Worm (Caenorhabditis elegans) whole organism, L4 larva: ENCODE data around the gene dvc-1.

Experiments used
- T20F7.1 ChIP-seq: fragments of 200-800 bp; sonication (Bioruptor generic); optimal IDR thresholded peaks from 2 replicates; lab custom pipeline; 2018; ENCODE audit warnings: mild to moderate bottlenecking, missing genetic modification characterization, missing compliant biosample characterization
- Y48G9A.11 ChIP-seq: fragments of 200-800 bp; sonication (Bioruptor generic); IDR thresholded peaks from 2 replicates; pipeline ENCODE4 v1.3.6; 2022; ENCODE audit warnings: missing genetic modification reagents, missing genetic modification characterization, missing compliant biosample characterization
- Y75B8A.6 ChIP-seq: fragments of 200-800 bp; sonication (Bioruptor generic); IDR thresholded peaks from 2 replicates; pipeline ENCODE4 v1.3.6; 2022; ENCODE audit warnings: missing genetic modification reagents, missing genetic modification characterization, missing compliant biosample characterization
- ama-1 ChIP-seq: fragments of 150-350 bp; optimal IDR thresholded peaks from 2 replicates; lab custom pipeline; 2014; ENCODE audit warnings: inconsistent platforms, mixed read lengths
- hlh-11 ChIP-seq: fragments of 200-800 bp; sonication (Bioruptor generic); optimal IDR thresholded peaks from 2 replicates; lab custom pipeline; 2018; ENCODE audit warnings: mild to moderate bottlenecking, missing genetic modification characterization, missing compliant biosample characterization
- madf-5 ChIP-seq, 2 experiments: fragments of 200-800 bp; sonication (Bioruptor generic); IDR thresholded peaks; 2 replicates each; pipeline ENCODE4 v1.3.6; 2022; ENCODE audit warnings: missing compliant biosample characterization in 2 of 2, missing genetic modification characterization in 2 of 2
- mdl-1 ChIP-seq, 2 experiments: fragments of 150-350 bp in 1 of 2; sonication (generic microtip) in 1 of 2; optimal IDR thresholded peaks; 2 replicates each; lab custom pipeline; 2014 to 2017; ENCODE audit warnings: missing biosample characterization in 2 of 2, missing genetic modification characterization in 2 of 2
- nhr-237 ChIP-seq: sonication (generic microtip); optimal IDR thresholded peaks from 2 replicates; lab custom pipeline; 2017; ENCODE audit warnings: missing biosample characterization, missing genetic modification characterization
- unc-62 ChIP-seq, 3 experiments: fragments of 150-350 bp in 1 of 3; sonication (generic microtip); optimal IDR thresholded peaks in 2 of 3; peaks in 1 of 3; 1 replicate in 1 of 3; 2 replicates in 2 of 3; lab custom pipeline; 2014 to 2017; ENCODE audit warnings: missing biosample characterization in 3 of 3, missing genetic modification characterization in 3 of 3, missing genetic modification reagents in 3 of 3, missing genotype in 1 of 3
- zag-1 ChIP-seq: fragments of 150-350 bp; optimal IDR thresholded peaks from 2 replicates; lab custom pipeline; 2014; ENCODE audit warnings: missing biosample characterization, missing genetic modification characterization

The dvc-1 gene

DNA sequence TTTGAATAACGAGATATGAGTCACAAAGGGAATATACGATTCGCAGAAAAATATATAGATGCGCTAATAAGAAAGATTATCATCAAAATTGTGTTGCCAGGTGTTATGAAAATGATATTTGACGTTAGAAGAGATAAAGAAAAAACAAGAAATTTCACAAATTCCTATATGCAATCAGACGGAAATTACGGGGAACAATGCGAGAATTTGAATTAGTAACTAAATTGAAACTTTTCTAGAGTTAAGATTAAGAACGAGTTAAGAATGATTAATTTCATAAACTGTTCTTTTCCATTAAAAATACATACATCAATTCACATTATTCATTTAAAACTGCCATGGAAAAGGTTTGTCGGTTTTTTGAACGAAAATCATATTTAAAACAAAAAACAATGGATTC lies 43.0 kb downstream of the dvc-1 start, which contains the start of gene clc-6:
Gene clc-6, minus strand, starts transcription at position 101 of the 400 bp plus-strand sequence.
- no peak for TF ChIP-seq nhr-237 (tag; lab: Kevin White, UChicago)
- TF ChIP-seq Y75B8A.6 (GFP tag; lab: Robert Waterston, UW) = no peak
- no peak for TF ChIP-seq zag-1 (tag; lab: Kevin White, UChicago)
- TF ChIP-seq madf-5 (GFP tag; IDR thresholded peaks at IDR 0.05; lab: Robert Waterston, UW) = no peak
- TF ChIP-seq unc-62 (GFP tag; optimal IDR thresholded peaks at IDR 0.05 in 1 of 2; lab: Kevin White, UChicago) = no peak
- TF ChIP-seq unc-62 (tag; optimal IDR thresholded peaks at IDR 0.05; lab: Kevin White, UChicago) = no peak
- TF ChIP-seq Y48G9A.11 (GFP tag; lab: Robert Waterston, UW) = no peak

ce11 chrV:11190983-11191382 lies 48.1 kb downstream of the dvc-1 start, which contains the start of gene lgc-49:
lgc-49 (plus strand) TSS chrV:11191283.
- TF ChIP-seq ama-1 (no peak), T20F7.1 (GFP tag; lab: Kevin White, UChicago) (no peak), mdl-1 (tag; optimal IDR thresholded peaks at IDR 0.05; lab: Kevin White, UChicago) (no peak), hlh-11 (tag; lab: Kevin White, UChicago) (no peak), unc-62 (GFP tag; optimal IDR thresholded peaks at IDR 0.05 in 1 of 2; lab: Kevin White, UChicago) (no peak), unc-62 (tag; optimal IDR thresholded peaks at IDR 0.05; lab: Kevin White, UChicago) (no peak)
